Fruit fly (Drosophila melanogaster): ENCODE measurements around the gene QIL1.

The QIL1 gene

dm6 chr3L:17465804-17466203, at the start of gene QIL1:
TSS of gene QIL1 (plus strand) at chr3L:17465945.
- peak; percentile 23 for TF ChIP-seq noc (tag; optimal IDR thresholded peaks at IDR 0.05)

- TF ChIP-seq noc (tag; optimal IDR thresholded peaks at IDR 0.05): no peak
These were observed 49.6 kb upstream of the QIL1 start for dm6 chr3L:17415967-17416749.

dm6 chr3L:17419103-17419741, 46.5 kb upstream of the QIL1 start:
- TF ChIP-seq noc (tag; optimal IDR thresholded peaks at IDR 0.05): no peak

- no peak for TF ChIP-seq noc (tag; optimal IDR thresholded peaks at IDR 0.05)
These were observed 45.0 kb upstream of the QIL1 start for dm6 chr3L:17420610-17421194.

- no peak for TF ChIP-seq noc (tag; optimal IDR thresholded peaks at IDR 0.05)
These were observed 44.4 kb upstream of the QIL1 start, which contains the start of gene blot for dm6 chr3L:17421319-17421718. TSS of gene blot (minus strand) at chr3L:17421514.

dm6 chr3L:17425132-17425713, 40.5 kb upstream of the QIL1 start, which contains the start of the genes Sec3 and COX7B:
TSS of gene Sec3 (minus strand) at chr3L:17425217.
TSS of gene COX7B (plus strand) at chr3L:17425477.
- peak; percentile 66 for TF ChIP-seq noc (tag; optimal IDR thresholded peaks at IDR 0.05)

dm6 chr3L:17427013-17427412, 38.7 kb upstream of the QIL1 start, which contains the start of gene Polr3G:
TSS of gene Polr3G (minus strand) at chr3L:17427130.
- TF ChIP-seq noc (tag; optimal IDR thresholded peaks at IDR 0.05): no peak

dm6 chr3L:17428779-17429178, 37.0 kb upstream of the QIL1 start, which contains the start of gene Gorab:
TSS of gene Gorab (minus strand) at chr3L:17428836.
- TF ChIP-seq noc (tag; optimal IDR thresholded peaks at IDR 0.05): peak; percentile 64

dm6 chr3L:17430390-17430789, 35.4 kb upstream of the QIL1 start:
- TF ChIP-seq noc (tag; optimal IDR thresholded peaks at IDR 0.05): no peak

- peak; percentile 41 for TF ChIP-seq noc (tag; optimal IDR thresholded peaks at IDR 0.05)
These were observed 34.7 kb upstream of the QIL1 start for dm6 chr3L:17430957-17431585.

dm6 chr3L:17432947-17433346, 32.8 kb upstream of the QIL1 start, which contains the start of gene frc:
TSS of gene frc (minus strand) at chr3L:17433190.
- no peak for TF ChIP-seq noc (tag; optimal IDR thresholded peaks at IDR 0.05)

- TF ChIP-seq noc (tag; optimal IDR thresholded peaks at IDR 0.05): peak; percentile 94
These were observed 32.2 kb upstream of the QIL1 start, which contains the start of the genes Coq4 and CG32176 for dm6 chr3L:17433555-17433954. TSS of gene Coq4 (minus strand) at chr3L:17433621. TSS of gene CG32176 (plus strand) at chr3L:17433868.

dm6 chr3L:17436331-17436730, 29.4 kb upstream of the QIL1 start, which contains the start of gene CG12229:
TSS of gene CG12229 (minus strand) at chr3L:17436431.
- TF ChIP-seq noc (tag; optimal IDR thresholded peaks at IDR 0.05): no peak

- no peak for TF ChIP-seq noc (tag; optimal IDR thresholded peaks at IDR 0.05)
These were observed 26.8 kb upstream of the QIL1 start, which contains the start of gene CG18265 for dm6 chr3L:17438872-17439495. TSS of gene CG18265 (plus strand) at chr3L:17439401.

- TF ChIP-seq noc (tag; optimal IDR thresholded peaks at IDR 0.05): no peak
These were observed 24.1 kb upstream of the QIL1 start for dm6 chr3L:17441602-17442001.
